Worm (Caenorhabditis elegans): ENCODE data around the gene fbxb-95.

- TF ChIP-seq pha-4 (tag; optimal IDR thresholded peaks at IDR 0.05), result no peak
- no peak for TF ChIP-seq aptf-3 (GFP tag; IDR thresholded peaks at IDR 0.05)
- no peak for TF ChIP-seq chd-7 (tag; optimal IDR thresholded peaks at IDR 0.05)
- no peak for TF ChIP-seq ets-4 (GFP tag; optimal IDR thresholded peaks at IDR 0.05)
- no peak for TF ChIP-seq nhr-27 (tag; optimal IDR thresholded peaks at IDR 0.05)
- TF ChIP-seq B0019.2 (GFP tag; conservative IDR thresholded peaks at IDR 0.05), result no peak
- no peak for TF ChIP-seq lsl-1 (GFP tag; optimal IDR thresholded peaks at IDR 0.05)
- no peak for TF ChIP-seq akir-1 (GFP tag; optimal IDR thresholded peaks at IDR 0.05)
Observed at ce11 chrII:1848109-1848508, 6.1 kb upstream of the fbxb-95 start, which contains the start of gene fbxb-97.
